Fruit fly (Drosophila melanogaster) whole organism, embryonic: Measurements from ENCODE around the gene CG32161.
A peak's percentile ranks its signal among the peaks of the same experiment; 100 is the strongest.

ENCODE experiments used
- Atf-2 ChIP-seq: fragments of 200-800 bp; sonication (Bioruptor generic); optimal IDR thresholded peaks from 2 replicates; lab custom pipeline; 2016; ENCODE audit warnings: missing biosample characterization, missing genetic modification characterization
- Awh ChIP-seq: fragments of 200-800 bp; sonication (Bioruptor generic); IDR thresholded peaks from 2 replicates; pipeline ENCODE4, ENCODE4 v1.3.6; 2022; ENCODE audit warnings: missing biosample characterization, missing genetic modification characterization
- B-H1 ChIP-seq: fragments of 200-800 bp; sonication (Bioruptor generic); IDR thresholded peaks from 3 replicates; pipeline ENCODE4 v1.3.6; 2022; ENCODE audit warnings: missing biosample characterization, missing genetic modification characterization
- CG10431 ChIP-seq: fragments of 200-800 bp; sonication (Bioruptor generic); optimal IDR thresholded peaks from 3 replicates; lab custom pipeline; 2018; ENCODE audit warnings: missing biosample characterization, mild to moderate bottlenecking, missing genetic modification characterization
- CG10543 ChIP-seq: fragments of 200-800 bp; sonication (Bioruptor generic); optimal IDR thresholded peaks from 3 replicates; lab custom pipeline; 2017; ENCODE audit warnings: missing biosample characterization, mild to moderate bottlenecking, missing genetic modification characterization, moderate library complexity
- CG13287 ChIP-seq: fragments of 200-800 bp; sonication (Bioruptor generic); IDR thresholded peaks from 2 replicates; pipeline ENCODE4 v1.3.6; 2022; ENCODE audit warnings: missing biosample characterization, missing genetic modification characterization; ENCODE audit not compliant: partially characterized antibody
- CG14050 ChIP-seq: fragments of 200-800 bp; sonication (Bioruptor generic); IDR thresholded peaks from 3 replicates; pipeline ENCODE4 v1.3.6; 2022; ENCODE audit warnings: missing biosample characterization, missing genetic modification characterization
- CG14667 ChIP-seq: fragments of 200-800 bp; sonication (Bioruptor generic); IDR thresholded peaks from 2 replicates; pipeline ENCODE4 v1.3.6; 2022; ENCODE audit warnings: missing biosample characterization, missing genetic modification characterization
- CG15269 ChIP-seq: fragments of 200-800 bp; sonication (Bioruptor generic); optimal IDR thresholded peaks from 2 replicates; lab custom pipeline; 2018; ENCODE audit warnings: missing biosample characterization, mild to moderate bottlenecking, missing genetic modification characterization, moderate library complexity
- CG17186 ChIP-seq: fragments of 200-800 bp; sonication (Bioruptor generic); optimal IDR thresholded peaks from 3 replicates; lab custom pipeline; 2017; ENCODE audit warnings: missing biosample characterization, missing genetic modification reagents, missing genetic modification characterization
- CG17912 ChIP-seq: fragments of 200-800 bp; sonication (Bioruptor generic); optimal IDR thresholded peaks from 2 replicates; lab custom pipeline; 2018; ENCODE audit warnings: missing biosample characterization, mild to moderate bottlenecking, missing genetic modification characterization
- CG18599 ChIP-seq: fragments of 200-800 bp; sonication (Bioruptor generic); optimal IDR thresholded peaks from 3 replicates; lab custom pipeline; 2017; ENCODE audit warnings: missing biosample characterization, missing genetic modification characterization, mild to moderate bottlenecking, moderate library complexity, missing genetic modification reagents
- CG30431 ChIP-seq: fragments of 200-800 bp; sonication (Bioruptor generic); optimal IDR thresholded peaks from 2 replicates; lab custom pipeline; 2017; ENCODE audit warnings: missing biosample characterization, missing genetic modification characterization
- CG32772 ChIP-seq: fragments of 200-800 bp; sonication (Bioruptor generic); IDR thresholded peaks from 2 replicates; pipeline ENCODE4 v1.3.6; 2022; ENCODE audit warnings: missing biosample characterization, missing genetic modification characterization
- CG34224 ChIP-seq: fragments of 200-800 bp; sonication (Bioruptor generic); IDR thresholded peaks from 3 replicates; pipeline ENCODE4 v1.3.6; 2022; ENCODE audit warnings: missing biosample characterization, missing genetic modification characterization; ENCODE audit not compliant: partially characterized antibody
- CG4617 ChIP-seq: fragments of 200-800 bp; sonication (Bioruptor generic); optimal IDR thresholded peaks from 3 replicates; lab custom pipeline; 2016; ENCODE audit warnings: missing biosample characterization, missing genetic modification characterization, borderline replicate concordance
- CG6813 ChIP-seq: fragments of 200-800 bp; sonication (Bioruptor generic); optimal IDR thresholded peaks from 2 replicates; lab custom pipeline; 2017; ENCODE audit warnings: missing biosample characterization, missing genetic modification characterization, mild to moderate bottlenecking, moderate library complexity, missing genetic modification reagents
- CG7786 ChIP-seq: fragments of 200-800 bp; sonication (Bioruptor generic); optimal IDR thresholded peaks from 2 replicates; lab custom pipeline; 2016; ENCODE audit warnings: missing biosample characterization, missing genetic modification characterization
- CG8478 ChIP-seq: fragments of >200 bp; optimal IDR thresholded peaks from 2 replicates; lab custom pipeline; 2018
- CG9797 ChIP-seq: fragments of 200-800 bp; sonication (Bioruptor generic); optimal IDR thresholded peaks from 3 replicates; lab custom pipeline; 2018; ENCODE audit warnings: missing biosample characterization, mild to moderate bottlenecking, missing genetic modification characterization
- ERR ChIP-seq: fragments of 200-800 bp; sonication (Bioruptor generic); optimal IDR thresholded peaks from 2 replicates; lab custom pipeline; 2016; ENCODE audit warnings: missing biosample characterization, missing genetic modification characterization
- Max ChIP-seq: fragments of 200-800 bp; sonication (Bioruptor generic); optimal IDR thresholded peaks from 2 replicates; lab custom pipeline; 2016; ENCODE audit warnings: missing biosample characterization, mild to moderate bottlenecking, missing genetic modification characterization
- NC2β ChIP-seq: fragments of 200-800 bp; sonication (Bioruptor generic); optimal IDR thresholded peaks from 2 replicates; lab custom pipeline; 2016; ENCODE audit warnings: missing biosample characterization, missing genetic modification characterization
- NFAT ChIP-seq: fragments of 200-800 bp; sonication (Bioruptor generic); IDR thresholded peaks from 2 replicates; pipeline ENCODE4 v1.3.6; 2022; ENCODE audit warnings: missing biosample characterization, missing genetic modification characterization
- Six4 ChIP-seq: fragments of 200-800 bp; sonication (Bioruptor generic); optimal IDR thresholded peaks from 2 replicates; lab custom pipeline; 2016; ENCODE audit warnings: missing biosample characterization, missing genetic modification characterization
- Sry-δ ChIP-seq: fragments of 200-800 bp; sonication (Bioruptor generic); optimal IDR thresholded peaks from 2 replicates; lab custom pipeline; 2016; ENCODE audit warnings: missing biosample characterization, missing genetic modification characterization
- az2 ChIP-seq: fragments of 200-800 bp; sonication (Bioruptor generic); optimal IDR thresholded peaks from 3 replicates; lab custom pipeline; 2016; ENCODE audit warnings: missing biosample characterization, missing genetic modification characterization
- br ChIP-seq: fragments of >200 bp; optimal IDR thresholded peaks from 2 replicates; lab custom pipeline; 2017
- cas ChIP-seq: fragments of 200-800 bp; sonication (Bioruptor generic); IDR thresholded peaks from 2 replicates; pipeline ENCODE4 v1.3.6; 2022; ENCODE audit warnings: missing biosample characterization, missing genetic modification characterization
- croc ChIP-seq: fragments of 200-800 bp; sonication (Bioruptor generic); conservative IDR thresholded peaks from 3 replicates; pipeline ENCODE4 v1.3.6; 2022; ENCODE audit warnings: missing biosample characterization, missing genetic modification characterization
- disco-r ChIP-seq: fragments of 200-800 bp; sonication (Bioruptor generic); optimal IDR thresholded peaks from 2 replicates; lab custom pipeline; 2016; ENCODE audit warnings: missing biosample characterization, missing genetic modification characterization
- fd102C ChIP-seq: fragments of 200-800 bp; sonication (Bioruptor generic); optimal IDR thresholded peaks from 2 replicates; lab custom pipeline; 2018; ENCODE audit warnings: missing biosample characterization, mild to moderate bottlenecking, missing genetic modification characterization, moderate library complexity
- ftz-f1 ChIP-seq: fragments of 200-800 bp; sonication (Bioruptor generic); optimal IDR thresholded peaks from 2 replicates; lab custom pipeline; 2016; ENCODE audit warnings: missing biosample characterization, missing genetic modification characterization
- gcm ChIP-seq: fragments of 200-800 bp; sonication (Bioruptor generic); optimal IDR thresholded peaks from 2 replicates; lab custom pipeline; 2019; ENCODE audit warnings: missing biosample characterization, mild to moderate bottlenecking, missing genetic modification characterization, moderate library complexity
- h ChIP-seq: fragments of >200 bp; optimal IDR thresholded peaks from 2 replicates; lab custom pipeline; 2017
- ind ChIP-seq: fragments of 200-800 bp; sonication (Bioruptor generic); optimal IDR thresholded peaks from 3 replicates; lab custom pipeline; 2016; ENCODE audit warnings: missing biosample characterization, missing genetic modification characterization
- lmd ChIP-seq: fragments of 200-800 bp; sonication (Bioruptor generic); IDR thresholded peaks from 2 replicates; pipeline ENCODE4 v1.3.6; 2022; ENCODE audit warnings: missing biosample characterization, missing genetic modification characterization
- luna ChIP-seq: fragments of 200-800 bp; sonication (Bioruptor generic); optimal IDR thresholded peaks from 2 replicates; lab custom pipeline; 2016; ENCODE audit warnings: missing biosample characterization, missing genetic modification characterization
- mirr ChIP-seq: fragments of 200-800 bp; sonication (Bioruptor generic); optimal IDR thresholded peaks from 3 replicates; lab custom pipeline; 2018; ENCODE audit warnings: missing biosample characterization, mild to moderate bottlenecking, missing genetic modification characterization
- nau ChIP-seq: fragments of 200-800 bp; sonication (Bioruptor generic); optimal IDR thresholded peaks from 3 replicates; lab custom pipeline; 2017; ENCODE audit warnings: missing biosample characterization, mild to moderate bottlenecking, missing genetic modification characterization, missing genetic modification reagents
- nom ChIP-seq: fragments of 200-800 bp; sonication (Bioruptor generic); optimal IDR thresholded peaks from 2 replicates; lab custom pipeline; 2017; ENCODE audit warnings: missing biosample characterization, missing genetic modification characterization, mild to moderate bottlenecking, moderate library complexity, missing genetic modification reagents
- pzg ChIP-seq: fragments of 200-800 bp; sonication (Bioruptor generic); optimal IDR thresholded peaks from 3 replicates; lab custom pipeline; 2018; ENCODE audit warnings: missing biosample characterization, mild to moderate bottlenecking, missing genetic modification characterization, moderate library complexity
- sim ChIP-seq: fragments of 200-800 bp; sonication (Bioruptor generic); IDR thresholded peaks from 2 replicates; pipeline ENCODE4 v1.3.6; 2022; ENCODE audit warnings: missing biosample characterization, missing genetic modification characterization
- sr ChIP-seq: fragments of 200-800 bp; sonication (Bioruptor generic); IDR thresholded peaks from 3 replicates; pipeline ENCODE4 v1.3.6; 2022; ENCODE audit warnings: missing biosample characterization, missing genetic modification characterization
- stc ChIP-seq: fragments of 200-800 bp; sonication (Bioruptor generic); IDR thresholded peaks from 2 replicates; pipeline ENCODE4 v1.3.6; 2022; ENCODE audit warnings: missing biosample characterization, missing genetic modification characterization
- sug ChIP-seq: fragments of 200-800 bp; optimal IDR thresholded peaks from 2 replicates; lab custom pipeline; 2019; ENCODE audit warnings: missing biosample characterization, mild to moderate bottlenecking, missing genetic modification characterization, moderate library complexity
- trem ChIP-seq: fragments of 200-800 bp; optimal IDR thresholded peaks from 3 replicates; lab custom pipeline; 2019; ENCODE audit warnings: missing biosample characterization, mild to moderate bottlenecking, missing genetic modification characterization, moderate library complexity
- unc-4 ChIP-seq: fragments of 200-800 bp; sonication (Bioruptor generic); IDR thresholded peaks from 2 replicates; pipeline ENCODE4 v1.3.6; 2022; ENCODE audit warnings: missing biosample characterization, missing genetic modification characterization; ENCODE audit not compliant: partially characterized antibody
- usp ChIP-seq: fragments of >200 bp; optimal IDR thresholded peaks from 2 replicates; lab custom pipeline; 2017; ENCODE audit warnings: missing biosample characterization, missing genetic modification characterization
- wek ChIP-seq: fragments of 200-800 bp; sonication (Bioruptor generic); optimal IDR thresholded peaks from 3 replicates; lab custom pipeline; 2018; ENCODE audit warnings: missing biosample characterization, mild to moderate bottlenecking, missing genetic modification characterization, moderate library complexity

CG32161 gene

dm6 chr3L:16890650-16891336 is 44.8 kb downstream of the CG32161 start (continued):
- peak; percentile 94 for TF ChIP-seq CG32772 (GFP tag; lab: Robert Waterston, UW)
- peak; percentile 70 for TF ChIP-seq wek (GFP tag; lab: Kevin White, UChicago)
- peak; percentile 91 for TF ChIP-seq croc
- peak; percentile 47 for TF ChIP-seq luna (GFP tag; lab: Kevin White, UChicago)
- TF ChIP-seq gcm (GFP tag; lab: Kevin White, UChicago) = peak; percentile 88
- no peak for TF ChIP-seq fd102C (GFP tag; lab: Kevin White, UChicago)
- TF ChIP-seq CG34224 = peak; percentile 18; the same call in 1 of the 3 replicates
- TF ChIP-seq ind (GFP tag; lab: Kevin White, UChicago) = peak; percentile 87
- TF ChIP-seq sr (GFP tag; lab: Robert Waterston, UW) = peak; percentile 81; the same call in 2 of the 3 replicates
- TF ChIP-seq CG14667 (GFP tag; lab: Robert Waterston, UW) = peak; percentile 87
- peak; percentile 82 for TF ChIP-seq CG18599 (GFP tag; lab: Kevin White, UChicago)
- TF ChIP-seq Six4 (GFP tag; lab: Kevin White, UChicago) = peak; percentile 92
- peak; percentile 77 for TF ChIP-seq ERR (GFP tag; lab: Kevin White, UChicago)
- no peak for TF ChIP-seq CG17912 (GFP tag; lab: Kevin White, UChicago)
- TF ChIP-seq az2 (GFP tag; lab: Kevin White, UChicago) = peak; percentile 93
- peak; percentile 48 for TF ChIP-seq sug (tag; lab: Kevin White, UChicago)
- TF ChIP-seq ftz-f1 (GFP tag; lab: Kevin White, UChicago) = peak; percentile 11
- TF ChIP-seq trem (tag; lab: Kevin White, UChicago) = peak; percentile 84
- no peak for TF ChIP-seq CG8478 (lab: Kevin White, UChicago)
- peak; percentile 97 for TF ChIP-seq Awh
- peak; percentile 77 for TF ChIP-seq CG6813 (GFP tag; lab: Kevin White, UChicago)
- 0 out of 2 replicates have a peak, but pooled peaks have one; percentile 42 for TF ChIP-seq NFAT (GFP tag; lab: Robert Waterston, UW)
- peak; percentile 86 for TF ChIP-seq sim (GFP tag; lab: Robert Waterston, UW)
- TF ChIP-seq disco-r (GFP tag; lab: Kevin White, UChicago) = peak; percentile 83
- TF ChIP-seq unc-4 (GFP tag; lab: Robert Waterston, UW) = no peak
- TF ChIP-seq CG30431 (GFP tag; lab: Kevin White, UChicago) = peak; percentile 83
- peak; percentile 58 for TF ChIP-seq Sry-δ (GFP tag; lab: Kevin White, UChicago)
- peak; percentile 94 for TF ChIP-seq stc (GFP tag; lab: Robert Waterston, UW)
- TF ChIP-seq CG4617 = peak; percentile 68
- TF ChIP-seq cas (GFP tag; lab: Robert Waterston, UW) = no peak
- peak; percentile 91 for TF ChIP-seq CG14050 (GFP tag; lab: Robert Waterston, UW)
- TF ChIP-seq CG9797 (GFP tag; lab: Kevin White, UChicago) = peak; percentile 23
- peak; percentile 67 for TF ChIP-seq Max (GFP tag; lab: Kevin White, UChicago)
- TF ChIP-seq pzg (GFP tag; lab: Kevin White, UChicago) = no peak
- TF ChIP-seq mirr (GFP tag; lab: Kevin White, UChicago) = no peak
- peak; percentile 85 for TF ChIP-seq nau (GFP tag; lab: Kevin White, UChicago)
- peak; percentile 74 for TF ChIP-seq CG10431 (GFP tag; lab: Kevin White, UChicago)
- TF ChIP-seq CG17186 (GFP tag; lab: Kevin White, UChicago) = peak; percentile 68
- TF ChIP-seq lmd (GFP tag; lab: Robert Waterston, UW) = peak; percentile 90
- TF ChIP-seq B-H1 = peak; percentile 91
- peak; percentile 64 for TF ChIP-seq CG10543 (GFP tag; lab: Kevin White, UChicago)
- TF ChIP-seq CG7786 = peak; percentile 79
- TF ChIP-seq h (lab: Kevin White, UChicago) = no peak
- TF ChIP-seq nom = no peak
- no peak for TF ChIP-seq usp (GFP tag; lab: Kevin White, UChicago)
- TF ChIP-seq CG15269 (tag; lab: Kevin White, UChicago) = peak; percentile 90
- TF ChIP-seq br (lab: Kevin White, UChicago) = no peak
- peak; percentile 53; the same call in 1 of the 2 replicates for TF ChIP-seq CG13287 (GFP tag; lab: Robert Waterston, UW)
- peak; percentile 89 for TF ChIP-seq NC2β (GFP tag; lab: Kevin White, UChicago)
- TF ChIP-seq Atf-2 (GFP tag; lab: Kevin White, UChicago) = peak; percentile 88
